Worm (Caenorhabditis elegans) whole organism, L2 larva: ENCODE data around the gene F13H10.8.

Experiments
- C34F6.9 ChIP-seq: fragments of 150-350 bp; optimal IDR thresholded peaks from 2 replicates; lab custom pipeline; 2014; ENCODE audit warnings: missing biosample characterization, missing genetic modification characterization
- F13H6.1 ChIP-seq: sonication (generic microtip); optimal IDR thresholded peaks from 2 replicates; lab custom pipeline; 2016; ENCODE audit warnings: missing genetic modification characterization, missing compliant biosample characterization
- alr-1 ChIP-seq: fragments of 150-350 bp; optimal IDR thresholded peaks from 2 replicates; lab custom pipeline; 2014; ENCODE audit warnings: missing biosample characterization, missing genetic modification characterization
- aly-2 ChIP-seq: fragments of 150-350 bp; optimal IDR thresholded peaks from 2 replicates; lab custom pipeline; 2014; ENCODE audit warnings: missing biosample characterization, missing genetic modification characterization
- ama-1 ChIP-seq: fragments of 150-350 bp; optimal IDR thresholded peaks from 2 replicates; lab custom pipeline; 2018; ENCODE audit warnings: inconsistent platforms
- ceh-82 ChIP-seq: fragments of 150-350 bp; optimal IDR thresholded peaks from 2 replicates; lab custom pipeline; 2014; ENCODE audit warnings: missing biosample characterization, missing genetic modification characterization
- egl-27 ChIP-seq: sonication (generic microtip); optimal IDR thresholded peaks from 3 replicates; lab custom pipeline; 2017; ENCODE audit warnings: missing biosample characterization, missing genetic modification reagents, missing genetic modification characterization
- elt-1 ChIP-seq: fragments of 150-350 bp; optimal IDR thresholded peaks from 2 replicates; lab custom pipeline; 2014; ENCODE audit warnings: missing biosample characterization, missing genetic modification characterization
- fos-1 ChIP-seq: fragments of 150-350 bp; optimal IDR thresholded peaks from 2 replicates; lab custom pipeline; 2014; ENCODE audit warnings: missing biosample characterization, missing genetic modification characterization
- lin-11 ChIP-seq: fragments of 150-350 bp; sonication (generic microtip); optimal IDR thresholded peaks from 2 replicates; lab custom pipeline; 2014; ENCODE audit warnings: missing biosample characterization, missing genetic modification characterization, inconsistent platforms, mixed read lengths
- lin-39 ChIP-seq: fragments of 150-350 bp; optimal IDR thresholded peaks from 2 replicates; lab custom pipeline; 2014; ENCODE audit warnings: missing biosample characterization, missing genetic modification reagents, missing genetic modification characterization
- lsy-2 ChIP-seq, 2 experiments: fragments of 150-350 bp in 1 of 2; sonication (generic microtip) in 1 of 2; optimal IDR thresholded peaks; 2 replicates each; lab custom pipeline; 2014 to 2017; ENCODE audit warnings: missing biosample characterization in 2 of 2, missing genetic modification characterization in 2 of 2
- mab-5 ChIP-seq: fragments of 150-350 bp; optimal IDR thresholded peaks from 2 replicates; lab custom pipeline; 2014; ENCODE audit warnings: missing biosample characterization, missing genetic modification characterization
- mdl-1 ChIP-seq, 2 experiments: fragments of 150-350 bp in 1 of 2; sonication (generic microtip) in 1 of 2; optimal IDR thresholded peaks; 2 replicates each; lab custom pipeline; 2017; ENCODE audit warnings: missing biosample characterization in 2 of 2, missing genetic modification characterization in 2 of 2
- nhr-11 ChIP-seq: fragments of 150-350 bp; optimal IDR thresholded peaks from 2 replicates; lab custom pipeline; 2014; ENCODE audit warnings: missing biosample characterization, missing genetic modification characterization
- nhr-12 ChIP-seq: fragments of 150-350 bp; optimal IDR thresholded peaks from 2 replicates; lab custom pipeline; 2014; ENCODE audit warnings: missing biosample characterization, missing genetic modification characterization
- nhr-129 ChIP-seq: fragments of 150-350 bp; optimal IDR thresholded peaks from 2 replicates; lab custom pipeline; 2014; ENCODE audit warnings: missing biosample characterization, missing genetic modification characterization
- nhr-23 ChIP-seq: fragments of 150-350 bp; optimal IDR thresholded peaks from 2 replicates; lab custom pipeline; 2014; ENCODE audit warnings: missing biosample characterization, missing genetic modification reagents, missing genetic modification characterization
- nhr-237 ChIP-seq: fragments of 150-350 bp; optimal IDR thresholded peaks from 2 replicates; lab custom pipeline; 2014; ENCODE audit warnings: missing biosample characterization, missing genetic modification characterization
- nhr-25 ChIP-seq: fragments of 150-350 bp; sonication (generic microtip); optimal IDR thresholded peaks from 3 replicates; lab custom pipeline; 2014; ENCODE audit warnings: missing biosample characterization, missing genetic modification characterization
- nhr-6 ChIP-seq: fragments of 150-350 bp; optimal IDR thresholded peaks from 2 replicates; lab custom pipeline; 2014; ENCODE audit warnings: missing biosample characterization, missing genetic modification characterization
- nhr-77 ChIP-seq: fragments of 150-350 bp; optimal IDR thresholded peaks from 2 replicates; lab custom pipeline; 2014; ENCODE audit warnings: missing biosample characterization, missing genetic modification characterization
- skn-1 ChIP-seq: sonication (generic microtip); optimal IDR thresholded peaks from 2 replicates; lab custom pipeline; 2017; ENCODE audit warnings: missing biosample characterization, missing genetic modification characterization
- sma-9 ChIP-seq, 2 experiments: fragments of 150-350 bp in 1 of 2; sonication (generic microtip) in 1 of 2; optimal IDR thresholded peaks; 2 replicates each; lab custom pipeline; 2014 to 2016; ENCODE audit warnings: missing genetic modification characterization in 2 of 2, mild to moderate bottlenecking in 1 of 2, missing biosample characterization in 1 of 2, missing compliant biosample characterization in 1 of 2, missing genetic modification reagents in 1 of 2, moderate library complexity in 1 of 2
- unc-39 ChIP-seq: fragments of 150-350 bp; optimal IDR thresholded peaks from 2 replicates; lab custom pipeline; 2014; ENCODE audit warnings: missing biosample characterization, missing genetic modification characterization
- unc-55 ChIP-seq: fragments of 150-350 bp; sonication (generic microtip); optimal IDR thresholded peaks from 3 replicates; lab custom pipeline; 2014; ENCODE audit warnings: missing biosample characterization, missing genetic modification reagents, missing genetic modification characterization
- ztf-1 ChIP-seq: fragments of 200-800 bp; sonication (Bioruptor generic); conservative IDR thresholded peaks from 2 replicates; pipeline ENCODE4 v1.3.6; 2022; ENCODE audit warnings: missing genetic modification characterization, missing compliant biosample characterization

F13H10.8 gene

DNA sequence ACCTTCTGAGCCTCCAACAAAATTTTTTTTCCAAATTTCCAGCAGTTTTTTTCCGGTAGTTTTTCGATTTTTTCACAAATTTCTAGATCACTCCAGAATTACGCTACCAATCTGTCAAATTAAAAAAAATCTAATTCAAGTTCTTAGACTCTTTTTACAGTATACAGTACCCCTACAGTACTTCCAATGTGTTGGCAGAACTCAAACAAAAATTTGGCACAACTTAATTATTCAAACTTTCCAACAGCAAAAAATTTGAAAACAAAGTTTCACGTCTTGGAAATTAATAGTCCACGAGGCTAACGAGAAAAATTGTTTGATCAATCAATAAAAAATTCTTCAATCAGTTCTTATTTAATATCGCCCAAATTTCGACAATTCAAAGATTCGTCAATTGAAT, 29.5 kb downstream of the F13H10.8 start, which contains the start of gene F36H1.3:
Gene F36H1.3, plus strand, starts transcription at position 323 of the 400 bp plus-strand sequence.
- TF ChIP-seq nhr-6 (no peak), ztf-1 (GFP tag; lab: Robert Waterston, UW) (no peak), alr-1 (tag; lab: Kevin White, UChicago) (no peak), skn-1 (no peak), nhr-129 (tag; lab: Kevin White, UChicago) (no peak), nhr-25 (tag; lab: Kevin White, UChicago) (no peak)
- TF ChIP-seq, all 48 proteins: peak for 0

ce11 chrIV:11051963-11052362, 31.6 kb downstream of the F13H10.8 start:
- TF ChIP-seq ztf-1 (GFP tag; lab: Robert Waterston, UW) (no peak), unc-39 (tag; lab: Kevin White, UChicago) (no peak)
- TF ChIP-seq, all 48 proteins: peak for 0

DNA sequence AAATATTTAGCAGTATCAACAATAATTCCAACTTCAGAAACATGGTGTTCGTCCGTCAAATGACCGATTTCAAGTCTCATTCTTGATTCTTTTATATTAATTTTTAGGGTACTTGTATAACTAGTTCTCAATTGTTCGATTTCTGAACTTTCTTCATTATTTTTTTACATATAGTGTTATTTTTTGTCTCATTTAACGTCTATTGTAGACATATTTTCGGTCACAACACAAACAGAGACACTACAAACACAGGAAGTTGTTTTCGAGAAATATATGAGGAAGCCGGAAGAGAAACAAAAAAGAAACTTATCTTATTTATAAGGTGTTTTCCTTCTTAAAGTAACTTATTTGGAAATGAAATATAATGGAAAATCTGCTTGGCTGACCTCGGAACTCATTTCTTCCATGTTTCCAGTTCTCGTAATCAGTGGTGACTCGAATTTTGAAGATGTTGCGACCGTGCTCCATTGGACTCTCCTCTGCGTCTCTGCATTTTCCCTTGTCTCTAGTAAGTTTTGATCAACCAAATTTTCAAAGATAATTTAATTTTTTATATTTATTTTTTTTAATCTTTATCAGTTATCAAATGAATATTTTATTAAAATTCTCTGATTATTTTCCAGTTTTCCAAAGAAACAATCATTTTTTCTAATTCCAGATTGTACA, 33.5 kb downstream of the F13H10.8 start, which contains the start of the genes F36H1.12 and lin-3:
Gene F36H1.12, minus strand, starts transcription at position 51 of the 666 bp plus-strand sequence.
Gene lin-3, plus strand, starts transcription at position 657 of the 666 bp plus-strand sequence.
- TF ChIP-seq C34F6.9 = no peak
- no peak for TF ChIP-seq nhr-23 (tag; lab: Kevin White, UChicago)
- no peak for TF ChIP-seq nhr-237 (tag; lab: Kevin White, UChicago)
- TF ChIP-seq mab-5 (tag; lab: Kevin White, UChicago) = no peak
- TF ChIP-seq ceh-82 = no peak
- no peak for TF ChIP-seq aly-2
- TF ChIP-seq nhr-77 (tag; lab: Kevin White, UChicago) = no peak
- TF ChIP-seq nhr-25 (tag; lab: Kevin White, UChicago) = no peak

ce11 chrIV:11062984-11063613, 42.8 kb downstream of the F13H10.8 start:
- TF ChIP-seq nhr-11 = no peak
- TF ChIP-seq nhr-23 (tag; lab: Kevin White, UChicago) = no peak
- peak in 1 of 2 experiments; percentile 58 for TF ChIP-seq lsy-2 (tag; optimal IDR thresholded peaks at IDR 0.05; lab: Kevin White, UChicago)
- TF ChIP-seq fos-1 (tag; lab: Kevin White, UChicago) = no peak
- TF ChIP-seq sma-9 (GFP tag; optimal IDR thresholded peaks at IDR 0.05; lab: Kevin White, UChicago) = no peak
- TF ChIP-seq sma-9 (tag; optimal IDR thresholded peaks at IDR 0.05; lab: Kevin White, UChicago) = no peak
- TF ChIP-seq skn-1 = no peak
- no peak for TF ChIP-seq lin-39
- TF ChIP-seq C34F6.9 = no peak
- TF ChIP-seq mdl-1 (tag; optimal IDR thresholded peaks at IDR 0.05; lab: Kevin White, UChicago) = no peak
- TF ChIP-seq, all 48 proteins: peak for 1

DNA sequence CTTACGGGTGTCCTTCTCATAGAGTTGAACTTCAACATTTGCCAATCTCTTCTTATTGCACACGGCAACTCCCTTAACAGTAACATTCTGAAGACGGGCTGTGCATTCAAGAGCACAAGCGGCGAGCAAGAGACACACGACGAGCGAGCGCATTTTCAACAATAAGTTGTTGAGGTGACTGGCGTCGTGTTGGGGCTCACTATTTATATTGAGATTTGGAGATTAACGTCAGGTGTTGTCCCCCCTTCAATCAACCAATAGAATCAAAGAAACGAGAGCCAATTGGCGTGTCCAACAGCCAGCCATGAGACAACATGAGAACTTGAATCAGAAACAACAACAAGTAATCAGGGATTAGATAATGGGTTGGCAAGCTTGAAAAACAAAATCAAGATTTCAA, 43.6 kb downstream of the F13H10.8 start, which contains the start of gene ttr-16:
Gene ttr-16, minus strand, starts transcription at position 176 of the 400 bp plus-strand sequence.
- TF ChIP-seq F13H6.1 = peak; percentile 20
- TF ChIP-seq nhr-129 (tag; lab: Kevin White, UChicago) = peak; percentile 64
- TF ChIP-seq C34F6.9 = peak; percentile 20
- TF ChIP-seq ama-1 (lab: Kevin White, UChicago) = peak; percentile 86
- TF ChIP-seq lin-11 (tag; lab: Kevin White, UChicago) = no peak
- TF ChIP-seq lsy-2 (tag; optimal IDR thresholded peaks at IDR 0.05; lab: Kevin White, UChicago) = peak in 1 of 2 experiments; percentile 49
- no peak for TF ChIP-seq lin-39
- no peak for TF ChIP-seq elt-1 (tag; lab: Kevin White, UChicago)
- no peak for TF ChIP-seq nhr-12 (tag; lab: Kevin White, UChicago)
- peak; percentile 32 for TF ChIP-seq sma-9 (GFP tag; optimal IDR thresholded peaks at IDR 0.05; lab: Kevin White, UChicago)
- TF ChIP-seq sma-9 (tag; optimal IDR thresholded peaks at IDR 0.05; lab: Kevin White, UChicago) = no peak

ce11 chrIV:11067003-11067402, 46.7 kb downstream of the F13H10.8 start, which contains the start of gene ttr-17:
Gene ttr-17, minus strand, starts transcription at chrIV:11067026.
- TF ChIP-seq egl-27 = no peak
- TF ChIP-seq lsy-2 (tag; optimal IDR thresholded peaks at IDR 0.05; lab: Kevin White, UChicago) = peak in 1 of 2 experiments; percentile 43
- TF ChIP-seq sma-9 (GFP tag; optimal IDR thresholded peaks at IDR 0.05; lab: Kevin White, UChicago) = peak; percentile 50
- no peak for TF ChIP-seq sma-9 (tag; optimal IDR thresholded peaks at IDR 0.05; lab: Kevin White, UChicago)
- TF ChIP-seq ama-1 (lab: Kevin White, UChicago) = peak; percentile 54
- TF ChIP-seq unc-55 (GFP tag; lab: Kevin White, UChicago) = no peak
- TF ChIP-seq F13H6.1 = peak; percentile 54
- TF ChIP-seq C34F6.9 = peak; percentile 7
